Worm (Caenorhabditis elegans) whole organism, L2 larva: ENCODE measurements around the gene srh-36.

Experiments used
- R02D3.7 ChIP-seq: fragments of 150-350 bp; optimal IDR thresholded peaks from 2 replicates; lab custom pipeline; 2014; ENCODE audit warnings: missing biosample characterization, missing genetic modification characterization
- nhr-12 ChIP-seq: fragments of 150-350 bp; optimal IDR thresholded peaks from 2 replicates; lab custom pipeline; 2014; ENCODE audit warnings: missing biosample characterization, missing genetic modification characterization

ce11 chrV:2769754-2770153, 51.7 kb downstream of the srh-36 start, which contains the start of gene dhs-15:
- TF ChIP-seq nhr-12 (tag; lab: Kevin White, UChicago) (no peak), R02D3.7 (tag; lab: Kevin White, UChicago) (no peak)
